Worm (Caenorhabditis elegans): ENCODE measurements around the gene usp-39.
A peak's percentile ranks its signal among the peaks of the same experiment; 100 is the strongest.
"Not testable (repeated sequence)": the region's sequence is repeated elsewhere in the genome, so short reads cannot be mapped to it uniquely, and the experiment has no call there.

usp-39 gene

ce11 chrII:2585493-2585892 is 20.4 kb downstream of the usp-39 start, which contains the start of gene sri-36:
sri-36 (minus strand) TSS chrII:2585593.
- TF ChIP-seq D1046.2 (GFP tag; IDR thresholded peaks at IDR 0.05): no peak
- no peak for TF ChIP-seq unc-62 (GFP tag; optimal IDR thresholded peaks at IDR 0.05 in 1 of 2)
- no peak for TF ChIP-seq unc-62 (tag; optimal IDR thresholded peaks at IDR 0.05)
- peak; percentile 9 for TF ChIP-seq aha-1 (tag)

- TF ChIP-seq lin-29 (GFP tag; IDR thresholded peaks at IDR 0.05) (no peak), lir-3 (tag; optimal IDR thresholded peaks at IDR 0.05) (no peak), zfp-3 (GFP tag; conservative IDR thresholded peaks at IDR 0.05) (no peak), nhr-42 (GFP tag; IDR thresholded peaks at IDR 0.05) (0 out of 2 replicates have a peak, but pooled peaks have one; percentile 10), hlh-11 (tag; optimal IDR thresholded peaks at IDR 0.05) (peak; percentile 57), nhr-28 (tag; optimal IDR thresholded peaks at IDR 0.05) (peak; percentile 81), fos-1 (tag; optimal IDR thresholded peaks at IDR 0.05) (no peak), ceh-32 (tag; optimal IDR thresholded peaks at IDR 0.05; ENCODE audit: poor library complexity) (no peak), vab-7 (GFP tag; IDR thresholded peaks at IDR 0.05) (no peak), mxl-3 (GFP tag; optimal IDR thresholded peaks at IDR 0.05) (peak; percentile 42), unc-39 (tag; optimal IDR thresholded peaks at IDR 0.05) (no peak), hlh-30 (tag; optimal IDR thresholded peaks at IDR 0.05; ENCODE audit: insufficient read depth) (peak; percentile 13), lin-1 (GFP tag; IDR thresholded peaks at IDR 0.05) (0 out of 2 replicates have a peak, but pooled peaks have one; percentile 9), lin-13 (GFP tag; optimal IDR thresholded peaks at IDR 0.05) (no peak), lsy-2 (tag; optimal IDR thresholded peaks at IDR 0.05) (peak in 1 of 2 experiments; percentile 75), daf-16 (GFP tag; optimal IDR thresholded peaks at IDR 0.05) (no peak), daf-16 (tag; optimal IDR thresholded peaks at IDR 0.05) (peak; percentile 13), dmd-6 (GFP tag; IDR thresholded peaks at IDR 0.05) (peak; percentile 52), nhr-102 (tag; optimal IDR thresholded peaks at IDR 0.05) (peak; percentile 73), unc-62 (GFP tag; optimal IDR thresholded peaks at IDR 0.05 in 1 of 2) (peak in 1 of 2 experiments; percentile 28), unc-62 (tag; optimal IDR thresholded peaks at IDR 0.05) (no peak), pha-4 (GFP tag; IDR thresholded peaks at IDR 0.05) (no peak), pha-4 (tag; optimal IDR thresholded peaks at IDR 0.05) (no peak), nhr-6 (tag; optimal IDR thresholded peaks at IDR 0.05) (peak; percentile 29), tag-97 (GFP tag; IDR thresholded peaks at IDR 0.05) (no peak), nhr-77 (tag; optimal IDR thresholded peaks at IDR 0.05) (peak; percentile 38), zip-2 (tag; optimal IDR thresholded peaks at IDR 0.05) (no peak), pqm-1 (tag; optimal IDR thresholded peaks at IDR 0.05) (peak; percentile 87)
Observed at ce11 chrII:2586861-2587554, 21.9 kb downstream of the usp-39 start, which contains the start of the genes F33H12.7 and sri-39. F33H12.7 (minus strand) TSS chrII:2586911. sri-39 (plus strand) TSS chrII:2587504.

ce11 chrII:2600176-2600575 is 35.1 kb downstream of the usp-39 start, which contains the start of gene F33H12.1:
F33H12.1 (plus strand) TSS chrII:2600476.
- TF ChIP-seq daf-8 (GFP tag; IDR thresholded peaks at IDR 0.05); unc-39 (tag; optimal IDR thresholded peaks at IDR 0.05); zag-1 (tag; optimal IDR thresholded peaks at IDR 0.05): not testable (repeated sequence)

- TF ChIP-seq Y105C5A.15 (GFP tag; IDR thresholded peaks at IDR 0.05): no peak
- TF ChIP-seq nhr-11 (tag; optimal IDR thresholded peaks at IDR 0.05): no peak
- peak; percentile 91 for TF ChIP-seq aha-1 (tag)
- TF ChIP-seq ctbp-1 (GFP tag; IDR thresholded peaks at IDR 0.05): no peak
Observed at ce11 chrII:2600931-2601330, 35.9 kb downstream of the usp-39 start.

Data from whole organism, L4 larva.